Worm (Caenorhabditis elegans): Measurements from ENCODE around the gene M28.8.

ce11 chrII:10660892-10661291 is 32.8 kb downstream of the M28.8 start, which contains the start of gene marc-2:
- TF ChIP-seq med-1 (GFP tag; optimal IDR thresholded peaks at IDR 0.05; ENCODE audit: insufficient read depth): no peak
- no peak for TF ChIP-seq klf-2 (GFP tag; conservative IDR thresholded peaks at IDR 0.05)
- no peak for TF ChIP-seq ztf-23 (GFP tag; IDR thresholded peaks at IDR 0.05)
- no peak for TF ChIP-seq cog-1 (tag; optimal IDR thresholded peaks at IDR 0.05)
- TF ChIP-seq flt-1 (GFP tag; IDR thresholded peaks at IDR 0.05): no peak
- no peak for TF ChIP-seq tab-1 (GFP tag; IDR thresholded peaks at IDR 0.05)
- TF ChIP-seq T22C8.4 (GFP tag; IDR thresholded peaks at IDR 0.05): no peak
